Worm (Caenorhabditis elegans) whole organism, young adult: ENCODE data around the gene daao-1.

Experiments used
- ama-1 ChIP-seq, 3 experiments: fragments of 150-350 bp in 1 of 3; sonication (generic microtip) in 2 of 3; optimal IDR thresholded peaks; 2 replicates each; lab custom pipeline; 2014 to 2018; ENCODE audit warnings: missing biosample characterization in 2 of 3, missing genetic modification characterization in 2 of 3, missing genetic modification reagents in 2 of 3
- ceh-79 ChIP-seq: sonication (generic microtip); optimal IDR thresholded peaks from 2 replicates; lab custom pipeline; 2017; ENCODE audit warnings: mild to moderate bottlenecking, missing genetic modification characterization, missing compliant biosample characterization
- chd-7 ChIP-seq: sonication (generic microtip); optimal IDR thresholded peaks from 2 replicates; lab custom pipeline; 2016; ENCODE audit warnings: mild to moderate bottlenecking, missing genetic modification characterization, moderate library complexity, missing compliant biosample characterization
- egl-18 ChIP-seq: fragments of 200-800 bp; sonication (Bioruptor generic); IDR thresholded peaks from 2 replicates; pipeline ENCODE4 v1.3.6; 2022; ENCODE audit warnings: missing genetic modification reagents, missing genetic modification characterization, missing compliant biosample characterization
- lir-1 ChIP-seq: fragments of 200-800 bp; sonication (Bioruptor generic); conservative IDR thresholded peaks from 2 replicates; pipeline ENCODE4 v1.3.6; 2022; ENCODE audit warnings: missing genetic modification reagents, missing genetic modification characterization, missing compliant biosample characterization
- madf-6 ChIP-seq: fragments of 200-800 bp; sonication (Bioruptor generic); IDR thresholded peaks from 2 replicates; pipeline ENCODE4 v1.3.6; 2022; ENCODE audit warnings: missing genetic modification reagents, missing genetic modification characterization, missing compliant biosample characterization
- nfya-1 ChIP-seq: sonication (generic microtip); optimal IDR thresholded peaks from 2 replicates; lab custom pipeline; 2017; ENCODE audit warnings: antibody characterized with exemption, missing compliant biosample characterization, missing genetic modification characterization, borderline replicate concordance; ENCODE audit not compliant: insufficient read depth
- nhr-120 ChIP-seq: fragments of 200-800 bp; sonication (Bioruptor generic); IDR thresholded peaks from 2 replicates; pipeline ENCODE4 v1.3.6; 2022; ENCODE audit warnings: missing genetic modification characterization, missing compliant biosample characterization
- ztf-25 ChIP-seq: fragments of 200-800 bp; sonication (Bioruptor generic); IDR thresholded peaks from 2 replicates; pipeline ENCODE4 v1.3.6; 2022; ENCODE audit warnings: missing genetic modification reagents, missing genetic modification characterization, missing compliant biosample characterization
- ztf-3 ChIP-seq: fragments of 200-800 bp; sonication (Bioruptor generic); optimal IDR thresholded peaks from 2 replicates; lab custom pipeline; 2018; ENCODE audit warnings: mild to moderate bottlenecking, missing genetic modification characterization, missing compliant biosample characterization

ce11 chrIV:2606572-2606971 lies 7.4 kb upstream of the daao-1 start:
- no peak for TF ChIP-seq ama-1 (optimal IDR thresholded peaks at IDR 0.05; lab: Kevin White, UChicago)
- no peak for TF ChIP-seq ama-1 (GFP tag; optimal IDR thresholded peaks at IDR 0.05; lab: Kevin White, UChicago)
- no peak for TF ChIP-seq lir-1
- TF ChIP-seq madf-6 (GFP tag; lab: Robert Waterston, UW): no peak
- TF ChIP-seq ztf-25 (GFP tag; lab: Robert Waterston, UW): no peak
- no peak for TF ChIP-seq ztf-3 (GFP tag; lab: Kevin White, UChicago)
- TF ChIP-seq nfya-1 (tag; lab: Kevin White, UChicago): no peak
- TF ChIP-seq nhr-120 (GFP tag; lab: Robert Waterston, UW): no peak
- no peak for TF ChIP-seq ceh-79 (tag; lab: Kevin White, UChicago)
- no peak for TF ChIP-seq chd-7 (tag; lab: Kevin White, UChicago)
- TF ChIP-seq egl-18 (GFP tag; lab: Robert Waterston, UW): no peak
